Worm (Caenorhabditis elegans) whole organism, L2 larva: ENCODE data around the gene fmi-1.
A peak's percentile ranks its signal among the peaks of the same experiment; 100 is the strongest.

Experiments used
- C34F6.9 ChIP-seq: fragments of 150-350 bp; optimal IDR thresholded peaks from 2 replicates; lab custom pipeline; 2014; ENCODE audit warnings: missing biosample characterization, missing genetic modification characterization
- F13H6.1 ChIP-seq: sonication (generic microtip); optimal IDR thresholded peaks from 2 replicates; lab custom pipeline; 2016; ENCODE audit warnings: missing genetic modification characterization, missing compliant biosample characterization
- R02D3.7 ChIP-seq: fragments of 150-350 bp; optimal IDR thresholded peaks from 2 replicates; lab custom pipeline; 2014; ENCODE audit warnings: missing biosample characterization, missing genetic modification characterization
- Y55F3AM.14 ChIP-seq: fragments of 200-800 bp; sonication (Bioruptor generic); optimal IDR thresholded peaks from 2 replicates; lab custom pipeline; 2018; ENCODE audit warnings: mild to moderate bottlenecking, missing genetic modification characterization, missing compliant biosample characterization
- ZK546.5 ChIP-seq: sonication (generic microtip); optimal IDR thresholded peaks from 2 replicates; lab custom pipeline; 2017; ENCODE audit warnings: missing biosample characterization, missing genetic modification characterization
- alr-1 ChIP-seq: fragments of 150-350 bp; optimal IDR thresholded peaks from 2 replicates; lab custom pipeline; 2014; ENCODE audit warnings: missing biosample characterization, missing genetic modification characterization
- ama-1 ChIP-seq: fragments of 150-350 bp; optimal IDR thresholded peaks from 2 replicates; lab custom pipeline; 2018; ENCODE audit warnings: inconsistent platforms
- blmp-1 ChIP-seq: sonication (generic microtip); optimal IDR thresholded peaks from 2 replicates; lab custom pipeline; 2017; ENCODE audit warnings: missing genetic modification characterization, mild to moderate bottlenecking, missing compliant biosample characterization, antibody characterized with exemption, moderate library complexity; ENCODE audit not compliant: insufficient read depth
- ceh-16 ChIP-seq: fragments of 150-350 bp; optimal IDR thresholded peaks from 2 replicates; lab custom pipeline; 2014; ENCODE audit warnings: missing biosample characterization, missing genetic modification characterization
- ceh-82 ChIP-seq: fragments of 150-350 bp; optimal IDR thresholded peaks from 2 replicates; lab custom pipeline; 2014; ENCODE audit warnings: missing biosample characterization, missing genetic modification characterization
- crh-2 ChIP-seq: sonication (generic microtip); optimal IDR thresholded peaks from 2 replicates; lab custom pipeline; 2017; ENCODE audit warnings: missing biosample characterization, missing genetic modification characterization
- dmd-4 ChIP-seq: sonication (generic microtip); optimal IDR thresholded peaks from 2 replicates; lab custom pipeline; 2017; ENCODE audit warnings: missing biosample characterization, missing genetic modification characterization
- egl-27 ChIP-seq: sonication (generic microtip); optimal IDR thresholded peaks from 3 replicates; lab custom pipeline; 2017; ENCODE audit warnings: missing biosample characterization, missing genetic modification reagents, missing genetic modification characterization
- elt-1 ChIP-seq: fragments of 150-350 bp; optimal IDR thresholded peaks from 2 replicates; lab custom pipeline; 2014; ENCODE audit warnings: missing biosample characterization, missing genetic modification characterization
- elt-3 ChIP-seq: sonication (generic microtip); optimal IDR thresholded peaks from 2 replicates; lab custom pipeline; 2017; ENCODE audit warnings: missing biosample characterization, missing genetic modification characterization
- fos-1 ChIP-seq: fragments of 150-350 bp; optimal IDR thresholded peaks from 2 replicates; lab custom pipeline; 2014; ENCODE audit warnings: missing biosample characterization, missing genetic modification characterization
- gmeb-1 ChIP-seq: fragments of 150-350 bp; optimal IDR thresholded peaks from 2 replicates; lab custom pipeline; 2014; ENCODE audit warnings: missing biosample characterization, missing genetic modification characterization
- lin-13 ChIP-seq: fragments of 150-350 bp; optimal IDR thresholded peaks from 2 replicates; lab custom pipeline; 2014; ENCODE audit warnings: missing biosample characterization, missing genetic modification reagents, missing genetic modification characterization
- lsy-2 ChIP-seq, 2 experiments: fragments of 150-350 bp in 1 of 2; sonication (generic microtip) in 1 of 2; optimal IDR thresholded peaks; 2 replicates each; lab custom pipeline; 2014 to 2017; ENCODE audit warnings: missing biosample characterization in 2 of 2, missing genetic modification characterization in 2 of 2
- mbf-1 ChIP-seq: sonication (generic microtip); optimal IDR thresholded peaks from 2 replicates; lab custom pipeline; 2017; ENCODE audit warnings: missing biosample characterization, missing genetic modification characterization
- mdl-1 ChIP-seq, 2 experiments: fragments of 150-350 bp in 1 of 2; sonication (generic microtip) in 1 of 2; optimal IDR thresholded peaks; 2 replicates each; lab custom pipeline; 2017; ENCODE audit warnings: missing biosample characterization in 2 of 2, missing genetic modification characterization in 2 of 2
- nhr-11 ChIP-seq: fragments of 150-350 bp; optimal IDR thresholded peaks from 2 replicates; lab custom pipeline; 2014; ENCODE audit warnings: missing biosample characterization, missing genetic modification characterization
- nhr-12 ChIP-seq: fragments of 150-350 bp; optimal IDR thresholded peaks from 2 replicates; lab custom pipeline; 2014; ENCODE audit warnings: missing biosample characterization, missing genetic modification characterization
- nhr-129 ChIP-seq: fragments of 150-350 bp; optimal IDR thresholded peaks from 2 replicates; lab custom pipeline; 2014; ENCODE audit warnings: missing biosample characterization, missing genetic modification characterization
- nhr-21 ChIP-seq: fragments of 150-350 bp; optimal IDR thresholded peaks from 2 replicates; lab custom pipeline; 2014; ENCODE audit warnings: missing biosample characterization, missing genetic modification characterization
- nhr-23 ChIP-seq: fragments of 150-350 bp; optimal IDR thresholded peaks from 2 replicates; lab custom pipeline; 2014; ENCODE audit warnings: missing biosample characterization, missing genetic modification reagents, missing genetic modification characterization
- nhr-237 ChIP-seq: fragments of 150-350 bp; optimal IDR thresholded peaks from 2 replicates; lab custom pipeline; 2014; ENCODE audit warnings: missing biosample characterization, missing genetic modification characterization
- nhr-6 ChIP-seq: fragments of 150-350 bp; optimal IDR thresholded peaks from 2 replicates; lab custom pipeline; 2014; ENCODE audit warnings: missing biosample characterization, missing genetic modification characterization
- nhr-77 ChIP-seq: fragments of 150-350 bp; optimal IDR thresholded peaks from 2 replicates; lab custom pipeline; 2014; ENCODE audit warnings: missing biosample characterization, missing genetic modification characterization
- sma-3 ChIP-seq: sonication (generic microtip); optimal IDR thresholded peaks from 2 replicates; lab custom pipeline; 2016; ENCODE audit warnings: missing genetic modification reagents, missing genetic modification characterization, missing compliant biosample characterization
- sma-9 ChIP-seq, 2 experiments: fragments of 150-350 bp in 1 of 2; sonication (generic microtip) in 1 of 2; optimal IDR thresholded peaks; 2 replicates each; lab custom pipeline; 2014 to 2016; ENCODE audit warnings: missing genetic modification characterization in 2 of 2, mild to moderate bottlenecking in 1 of 2, missing biosample characterization in 1 of 2, missing compliant biosample characterization in 1 of 2, missing genetic modification reagents in 1 of 2, moderate library complexity in 1 of 2
- unc-39 ChIP-seq: fragments of 150-350 bp; optimal IDR thresholded peaks from 2 replicates; lab custom pipeline; 2014; ENCODE audit warnings: missing biosample characterization, missing genetic modification characterization
- unc-55 ChIP-seq: fragments of 150-350 bp; sonication (generic microtip); optimal IDR thresholded peaks from 3 replicates; lab custom pipeline; 2014; ENCODE audit warnings: missing biosample characterization, missing genetic modification reagents, missing genetic modification characterization
- unc-62 ChIP-seq: fragments of 150-350 bp; optimal IDR thresholded peaks from 2 replicates; lab custom pipeline; 2014; ENCODE audit warnings: missing biosample characterization, missing genetic modification reagents, missing genetic modification characterization
- zag-1 ChIP-seq: fragments of 150-350 bp; optimal IDR thresholded peaks from 2 replicates; lab custom pipeline; 2014; ENCODE audit warnings: missing biosample characterization, missing genetic modification characterization
- ztf-1 ChIP-seq: fragments of 200-800 bp; sonication (Bioruptor generic); conservative IDR thresholded peaks from 2 replicates; pipeline ENCODE4 v1.3.6; 2022; ENCODE audit warnings: missing genetic modification characterization, missing compliant biosample characterization
- ztf-4 ChIP-seq: fragments of 150-350 bp; optimal IDR thresholded peaks from 2 replicates; lab custom pipeline; 2014; ENCODE audit warnings: missing biosample characterization, missing genetic modification characterization

Gene fmi-1

DNA sequence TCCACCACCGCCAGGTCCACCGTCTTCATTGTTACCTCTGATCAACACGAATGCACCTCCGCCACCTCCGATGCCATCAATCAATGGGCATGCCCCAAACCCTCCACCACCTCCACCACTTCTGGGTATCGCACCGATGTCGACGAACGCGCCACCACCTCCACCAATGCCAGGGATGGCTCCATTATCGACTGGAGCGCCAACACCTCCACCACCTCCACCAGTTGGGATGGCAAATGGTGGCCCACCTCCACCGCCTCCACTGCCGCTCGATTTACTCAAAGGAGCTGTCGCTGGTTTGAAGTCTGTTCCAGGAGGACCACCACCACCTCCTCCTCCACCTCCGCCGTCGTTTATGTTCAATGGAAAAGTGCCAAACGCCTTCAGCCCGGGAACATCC, 14.5 kb upstream of the fmi-1 start:
- TF ChIP-seq gmeb-1: no peak

- TF ChIP-seq unc-55 (GFP tag; lab: Kevin White, UChicago) (no peak), elt-1 (tag; lab: Kevin White, UChicago) (no peak), nhr-129 (tag; lab: Kevin White, UChicago) (no peak), gmeb-1 (no peak), ztf-4 (no peak)
These were observed 12.1 kb upstream of the fmi-1 start for ce11 chrV:13006754-13007153.

ce11 chrV:13008825-13009224, 10.0 kb upstream of the fmi-1 start, which contains the start of gene F15B9.10:
Gene F15B9.10 (minus strand): TSS chrV:13008925.
- TF ChIP-seq nhr-6 (tag; lab: Kevin White, UChicago): no peak
- no peak for TF ChIP-seq ztf-1
- TF ChIP-seq ZK546.5 (tag; lab: Kevin White, UChicago): no peak
- no peak for TF ChIP-seq zag-1 (tag; lab: Kevin White, UChicago)
- TF ChIP-seq nhr-237 (tag; lab: Kevin White, UChicago): no peak
- no peak for TF ChIP-seq egl-27 (tag; lab: Kevin White, UChicago)
- no peak for TF ChIP-seq lsy-2 (tag; optimal IDR thresholded peaks at IDR 0.05; lab: Kevin White, UChicago)
- TF ChIP-seq mdl-1 (tag; optimal IDR thresholded peaks at IDR 0.05; lab: Kevin White, UChicago): no peak
- TF ChIP-seq mbf-1: no peak
- no peak for TF ChIP-seq F13H6.1 (tag; lab: Kevin White, UChicago)
- TF ChIP-seq ceh-16 (tag; lab: Kevin White, UChicago): no peak
- no peak for TF ChIP-seq blmp-1
- TF ChIP-seq nhr-129 (tag; lab: Kevin White, UChicago): no peak
- no peak for TF ChIP-seq unc-62 (GFP tag; lab: Kevin White, UChicago)
- TF ChIP-seq C34F6.9 (tag; lab: Kevin White, UChicago): no peak

- TF ChIP-seq ztf-1: no peak
- TF ChIP-seq unc-39 (tag; lab: Kevin White, UChicago): no peak
- no peak for TF ChIP-seq nhr-12
- TF ChIP-seq sma-9 (GFP tag; optimal IDR thresholded peaks at IDR 0.05; lab: Kevin White, UChicago): no peak
- no peak for TF ChIP-seq sma-9 (tag; optimal IDR thresholded peaks at IDR 0.05; lab: Kevin White, UChicago)
- TF ChIP-seq nhr-77 (tag; lab: Kevin White, UChicago): no peak
- no peak for TF ChIP-seq nhr-23 (tag; lab: Kevin White, UChicago)
- TF ChIP-seq nhr-6 (tag; lab: Kevin White, UChicago): no peak
- TF ChIP-seq nhr-21 (tag; lab: Kevin White, UChicago): no peak
- TF ChIP-seq sma-3 (GFP tag; lab: Kevin White, UChicago): no peak
- TF ChIP-seq egl-27 (tag; lab: Kevin White, UChicago): no peak
- no peak for TF ChIP-seq nhr-237 (tag; lab: Kevin White, UChicago)
- TF ChIP-seq mbf-1: no peak
- no peak for TF ChIP-seq ZK546.5 (tag; lab: Kevin White, UChicago)
- TF ChIP-seq Y55F3AM.14 (GFP tag; lab: Kevin White, UChicago): no peak
- no peak for TF ChIP-seq mdl-1 (tag; optimal IDR thresholded peaks at IDR 0.05; lab: Kevin White, UChicago)
- TF ChIP-seq elt-3 (tag; lab: Kevin White, UChicago): no peak
- no peak for TF ChIP-seq fos-1 (tag; lab: Kevin White, UChicago)
- no peak for TF ChIP-seq nhr-11
- no peak for TF ChIP-seq R02D3.7 (tag; lab: Kevin White, UChicago)
- TF ChIP-seq ceh-16 (tag; lab: Kevin White, UChicago): no peak
These were observed 9.6 kb upstream of the fmi-1 start for ce11 chrV:13009271-13009670.

DNA sequence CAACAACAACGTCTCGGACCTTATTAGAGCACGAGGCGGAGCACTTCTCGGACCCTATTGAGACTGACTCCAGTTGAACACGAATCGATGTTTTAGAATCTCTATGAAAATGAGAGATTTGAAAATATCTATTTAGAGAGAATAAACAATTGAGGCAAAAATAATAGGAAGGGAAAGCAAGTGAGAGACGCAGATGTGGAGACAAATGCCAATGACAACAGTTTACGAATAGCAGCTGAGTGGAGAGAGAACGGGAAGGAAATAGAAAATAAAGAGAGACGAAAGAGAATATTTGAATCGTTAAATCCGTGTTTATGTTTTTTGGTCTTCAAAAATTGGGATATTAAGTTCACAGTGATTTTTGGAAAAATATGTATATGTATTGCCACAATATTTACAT, 9.0 kb upstream of the fmi-1 start:
- TF ChIP-seq sma-3 (GFP tag; lab: Kevin White, UChicago) (no peak), C34F6.9 (tag; lab: Kevin White, UChicago) (peak; percentile 57), dmd-4 (no peak), lin-13 (GFP tag; lab: Kevin White, UChicago) (peak; percentile 21), nhr-129 (tag; lab: Kevin White, UChicago) (peak; percentile 37), sma-9 (GFP tag; optimal IDR thresholded peaks at IDR 0.05; lab: Kevin White, UChicago) (no peak), sma-9 (tag; optimal IDR thresholded peaks at IDR 0.05; lab: Kevin White, UChicago) (no peak), lsy-2 (tag; optimal IDR thresholded peaks at IDR 0.05; lab: Kevin White, UChicago) (peak in 1 of 2 experiments; percentile 49), blmp-1 (peak; percentile 39), Y55F3AM.14 (GFP tag; lab: Kevin White, UChicago) (no peak), nhr-237 (tag; lab: Kevin White, UChicago) (no peak), crh-2 (tag; lab: Kevin White, UChicago) (peak; percentile 49), nhr-12 (no peak), nhr-21 (tag; lab: Kevin White, UChicago) (no peak), nhr-6 (tag; lab: Kevin White, UChicago) (no peak), ama-1 (lab: Kevin White, UChicago) (no peak), F13H6.1 (tag; lab: Kevin White, UChicago) (peak; percentile 7), ceh-82 (tag; lab: Kevin White, UChicago) (no peak), alr-1 (tag; lab: Kevin White, UChicago) (no peak), unc-55 (GFP tag; lab: Kevin White, UChicago) (peak; percentile 32), fos-1 (tag; lab: Kevin White, UChicago) (no peak)
